Worm (Caenorhabditis elegans) whole organism, L3 larva: Measurements from ENCODE around the gene F32D8.12.
A peak's percentile ranks its signal among the peaks of the same experiment; 100 is the strongest.

Experiments
- R02D3.7 ChIP-seq: fragments of 150-350 bp; optimal IDR thresholded peaks from 2 replicates; lab custom pipeline; 2014; ENCODE audit warnings: missing biosample characterization, missing genetic modification characterization
- ZK546.5 ChIP-seq: sonication (generic microtip); optimal IDR thresholded peaks from 2 replicates; lab custom pipeline; 2017; ENCODE audit warnings: missing biosample characterization, missing genetic modification characterization
- aly-2 ChIP-seq: fragments of 150-350 bp; optimal IDR thresholded peaks from 2 replicates; lab custom pipeline; 2014; ENCODE audit warnings: missing biosample characterization, missing genetic modification characterization
- ama-1 ChIP-seq: fragments of 150-350 bp; optimal IDR thresholded peaks from 2 replicates; lab custom pipeline; 2018
- ceh-16 ChIP-seq: sonication (generic microtip); optimal IDR thresholded peaks from 2 replicates; lab custom pipeline; 2017; ENCODE audit warnings: missing biosample characterization, missing genetic modification characterization
- ceh-28 ChIP-seq: fragments of 150-350 bp; optimal IDR thresholded peaks from 2 replicates; lab custom pipeline; 2014; ENCODE audit warnings: missing biosample characterization, missing genetic modification reagents, missing genetic modification characterization
- ceh-82 ChIP-seq: fragments of 150-350 bp; optimal IDR thresholded peaks from 2 replicates; lab custom pipeline; 2014; ENCODE audit warnings: missing biosample characterization, missing genetic modification characterization
- ceh-9 ChIP-seq: sonication (generic microtip); optimal IDR thresholded peaks from 2 replicates; lab custom pipeline; 2018; ENCODE audit warnings: missing biosample characterization, missing genetic modification characterization
- daf-12 ChIP-seq: fragments of 150-350 bp; optimal IDR thresholded peaks from 2 replicates; lab custom pipeline; 2014; ENCODE audit warnings: missing biosample characterization, missing genetic modification reagents, missing genetic modification characterization
- egl-27 ChIP-seq: sonication (generic microtip); optimal IDR thresholded peaks from 4 replicates; lab custom pipeline; 2017; ENCODE audit warnings: missing biosample characterization, missing genetic modification reagents, missing genetic modification characterization
- egl-5 ChIP-seq: fragments of 150-350 bp; optimal IDR thresholded peaks from 2 replicates; lab custom pipeline; 2017; ENCODE audit warnings: missing biosample characterization, missing genetic modification reagents, missing genetic modification characterization, inconsistent platforms
- elt-1 ChIP-seq: fragments of 150-350 bp; optimal IDR thresholded peaks from 2 replicates; lab custom pipeline; 2014; ENCODE audit warnings: missing biosample characterization, missing genetic modification characterization
- elt-2 ChIP-seq: sonication (generic microtip); optimal IDR thresholded peaks from 2 replicates; lab custom pipeline; 2016; ENCODE audit warnings: missing genetic modification reagents, mild to moderate bottlenecking, missing genetic modification characterization, missing compliant biosample characterization
- elt-3 ChIP-seq, 3 experiments: fragments of 150-350 bp in 1 of 3; sonication (generic microtip) in 2 of 3; optimal IDR thresholded peaks; 2 replicates in 2 of 3; 4 replicates in 1 of 3; lab custom pipeline; 2014 to 2017; ENCODE audit warnings: missing biosample characterization in 3 of 3, missing genetic modification characterization in 3 of 3
- eor-1 ChIP-seq, 2 experiments: fragments of 150-350 bp; optimal IDR thresholded peaks; 2 replicates each; lab custom pipeline; 2014 to 2018; ENCODE audit warnings: missing biosample characterization in 2 of 2, missing genetic modification characterization in 2 of 2
- fkh-10 ChIP-seq: sonication (generic microtip); optimal IDR thresholded peaks from 2 replicates; lab custom pipeline; 2017; ENCODE audit warnings: missing biosample characterization, missing genetic modification reagents, missing genetic modification characterization
- fkh-2 ChIP-seq: fragments of 150-350 bp; optimal IDR thresholded peaks from 2 replicates; lab custom pipeline; 2014; ENCODE audit warnings: missing biosample characterization, missing genetic modification reagents, missing genetic modification characterization
- fos-1 ChIP-seq: fragments of 150-350 bp; optimal IDR thresholded peaks from 2 replicates; lab custom pipeline; 2014; ENCODE audit warnings: missing biosample characterization, missing genetic modification characterization
- hmg-11 ChIP-seq: sonication (generic microtip); optimal IDR thresholded peaks from 2 replicates; lab custom pipeline; 2016; ENCODE audit warnings: missing genetic modification characterization, missing compliant biosample characterization
- jun-1 ChIP-seq: fragments of 150-350 bp; optimal IDR thresholded peaks from 2 replicates; lab custom pipeline; 2014; ENCODE audit warnings: missing biosample characterization, missing genetic modification reagents, missing genetic modification characterization
- lin-15B ChIP-seq: fragments of 150-350 bp; optimal IDR thresholded peaks from 2 replicates; lab custom pipeline; 2014; ENCODE audit warnings: missing biosample characterization, missing genetic modification characterization
- lin-39 ChIP-seq: fragments of 150-350 bp; optimal IDR thresholded peaks from 2 replicates; lab custom pipeline; 2018; ENCODE audit warnings: missing biosample characterization, missing genetic modification reagents, missing genetic modification characterization
- lsy-12 ChIP-seq: sonication (generic microtip); optimal IDR thresholded peaks from 2 replicates; lab custom pipeline; 2016; ENCODE audit warnings: mild to moderate bottlenecking, missing genetic modification characterization, missing compliant biosample characterization
- mdl-1 ChIP-seq: fragments of 150-350 bp; optimal IDR thresholded peaks from 2 replicates; lab custom pipeline; 2014; ENCODE audit warnings: missing biosample characterization, missing genetic modification characterization
- mml-1 ChIP-seq: fragments of 150-350 bp; sonication (generic microtip); optimal IDR thresholded peaks from 3 replicates; lab custom pipeline; 2014; ENCODE audit warnings: missing biosample characterization, missing genetic modification characterization
- nfya-1 ChIP-seq: sonication (generic microtip); optimal IDR thresholded peaks from 2 replicates; lab custom pipeline; 2017; ENCODE audit warnings: missing genetic modification characterization, mild to moderate bottlenecking, missing compliant biosample characterization, antibody characterized with exemption, moderate library complexity; ENCODE audit not compliant: insufficient read depth
- nhr-11 ChIP-seq: fragments of 150-350 bp; optimal IDR thresholded peaks from 2 replicates; lab custom pipeline; 2014; ENCODE audit warnings: missing biosample characterization, missing genetic modification characterization
- nhr-12 ChIP-seq: fragments of 150-350 bp; optimal IDR thresholded peaks from 2 replicates; lab custom pipeline; 2014; ENCODE audit warnings: missing biosample characterization, missing genetic modification characterization
- nhr-23 ChIP-seq: fragments of 150-350 bp; optimal IDR thresholded peaks from 2 replicates; lab custom pipeline; 2014; ENCODE audit warnings: missing biosample characterization, missing genetic modification reagents, missing genetic modification characterization
- nhr-237 ChIP-seq: fragments of 150-350 bp; optimal IDR thresholded peaks from 2 replicates; lab custom pipeline; 2014; ENCODE audit warnings: missing biosample characterization, missing genetic modification characterization
- nhr-25 ChIP-seq: sonication (generic microtip); optimal IDR thresholded peaks from 2 replicates; lab custom pipeline; 2017; ENCODE audit warnings: missing biosample characterization, missing genetic modification characterization
- nhr-28 ChIP-seq: fragments of 150-350 bp; optimal IDR thresholded peaks from 2 replicates; lab custom pipeline; 2014; ENCODE audit warnings: missing biosample characterization, missing genetic modification characterization
- nhr-43 ChIP-seq: sonication (generic microtip); optimal IDR thresholded peaks from 2 replicates; lab custom pipeline; 2016; ENCODE audit warnings: mild to moderate bottlenecking, missing genetic modification characterization, missing compliant biosample characterization; ENCODE audit not compliant: poor library complexity, severe bottlenecking
- nhr-67 ChIP-seq: fragments of 150-350 bp; optimal IDR thresholded peaks from 2 replicates; lab custom pipeline; 2014; ENCODE audit warnings: missing biosample characterization, missing genetic modification characterization
- nhr-76 ChIP-seq: fragments of 150-350 bp; sonication (generic microtip); optimal IDR thresholded peaks from 5 replicates; lab custom pipeline; 2014; ENCODE audit warnings: missing biosample characterization, missing genetic modification characterization
- nhr-77 ChIP-seq: fragments of 150-350 bp; optimal IDR thresholded peaks from 2 replicates; lab custom pipeline; 2014; ENCODE audit warnings: missing biosample characterization, missing genetic modification characterization
- pha-4 ChIP-seq: fragments of 150-350 bp; optimal IDR thresholded peaks from 2 replicates; lab custom pipeline; 2014; ENCODE audit warnings: missing biosample characterization, missing genetic modification reagents, missing genetic modification characterization
- pqm-1 ChIP-seq: fragments of 150-350 bp; optimal IDR thresholded peaks from 2 replicates; lab custom pipeline; 2017; ENCODE audit warnings: missing biosample characterization, missing genetic modification characterization, inconsistent platforms
- sea-2 ChIP-seq: fragments of 150-350 bp; sonication (generic microtip); optimal IDR thresholded peaks from 4 replicates; lab custom pipeline; 2014; ENCODE audit warnings: missing biosample characterization, missing genetic modification reagents, missing genetic modification characterization
- skn-1 ChIP-seq: fragments of 150-350 bp; optimal IDR thresholded peaks from 2 replicates; lab custom pipeline; 2014; ENCODE audit warnings: missing biosample characterization, missing genetic modification characterization
- snpc-4 ChIP-seq: fragments of 150-350 bp; optimal IDR thresholded peaks from 2 replicates; lab custom pipeline; 2014; ENCODE audit warnings: missing biosample characterization, missing genetic modification characterization
- tbx-2 ChIP-seq: sonication (generic microtip); optimal IDR thresholded peaks from 2 replicates; lab custom pipeline; 2016; ENCODE audit warnings: mild to moderate bottlenecking, missing genetic modification characterization, missing compliant biosample characterization
- unc-39 ChIP-seq: sonication (generic microtip); optimal IDR thresholded peaks from 4 replicates; lab custom pipeline; 2017; ENCODE audit warnings: missing biosample characterization, missing genetic modification characterization
- unc-62 ChIP-seq: fragments of 150-350 bp; sonication (generic microtip); optimal IDR thresholded peaks from 4 replicates; lab custom pipeline; 2014; ENCODE audit warnings: missing biosample characterization, missing genetic modification reagents, missing genetic modification characterization
- zag-1 ChIP-seq: fragments of 150-350 bp; optimal IDR thresholded peaks from 2 replicates; lab custom pipeline; 2014; ENCODE audit warnings: missing biosample characterization, missing genetic modification characterization
- ztf-11 ChIP-seq: fragments of 150-350 bp; optimal IDR thresholded peaks from 2 replicates; lab custom pipeline; 2014; ENCODE audit warnings: missing biosample characterization, missing genetic modification characterization
- ztf-4 ChIP-seq: fragments of 150-350 bp; optimal IDR thresholded peaks from 2 replicates; lab custom pipeline; 2014; ENCODE audit warnings: missing biosample characterization, missing genetic modification characterization

F32D8.12 gene

ce11 chrV:10858340-10858739 lies 32.5 kb downstream of the F32D8.12 start:
- TF ChIP-seq jun-1 (tag; lab: Kevin White, UChicago) (peak; percentile 31), zag-1 (peak; percentile 66), egl-5 (peak; percentile 88), nhr-28 (tag; lab: Kevin White, UChicago) (no peak), ztf-11 (tag; lab: Kevin White, UChicago) (no peak), daf-12 (tag; lab: Kevin White, UChicago) (no peak), ztf-4 (tag; lab: Kevin White, UChicago) (peak; percentile 35), elt-2 (tag; lab: Kevin White, UChicago) (peak; percentile 36), nhr-237 (tag; lab: Kevin White, UChicago) (no peak), unc-62 (GFP tag; lab: Kevin White, UChicago) (no peak), lsy-12 (tag; lab: Kevin White, UChicago) (peak; percentile 59), unc-39 (tag; lab: Kevin White, UChicago) (no peak), ceh-82 (no peak), ZK546.5 (no peak), ceh-9 (tag; lab: Kevin White, UChicago) (no peak), R02D3.7 (tag; lab: Kevin White, UChicago) (no peak), pqm-1 (tag; lab: Kevin White, UChicago) (no peak), nhr-77 (tag; lab: Kevin White, UChicago) (no peak), nhr-25 (tag; lab: Kevin White, UChicago) (no peak), lin-39 (tag; lab: Kevin White, UChicago) (peak; percentile 87), aly-2 (no peak), ama-1 (peak; percentile 52), lin-15B (tag; lab: Kevin White, UChicago) (no peak), elt-3 (tag; optimal IDR thresholded peaks at IDR 0.05; lab: Kevin White, UChicago) (no peak), nhr-43 (tag; lab: Kevin White, UChicago) (peak; percentile 65), skn-1 (tag; lab: Kevin White, UChicago) (peak; percentile 19), nfya-1 (tag; lab: Kevin White, UChicago) (peak; percentile 85), eor-1 (tag; optimal IDR thresholded peaks at IDR 0.05; lab: Kevin White, UChicago) (no peak), fkh-10 (GFP tag; lab: Kevin White, UChicago) (peak; percentile 59), fkh-2 (no peak), tbx-2 (tag; lab: Kevin White, UChicago) (peak; percentile 77), pha-4 (peak; percentile 59), sea-2 (GFP tag; lab: Kevin White, UChicago) (no peak), fos-1 (no peak), snpc-4 (tag; lab: Kevin White, UChicago) (peak; percentile 2), egl-27 (tag; lab: Kevin White, UChicago) (peak; percentile 62), nhr-76 (tag; lab: Kevin White, UChicago) (no peak), nhr-23 (peak; percentile 56), nhr-12 (tag; lab: Kevin White, UChicago) (no peak), ceh-28 (tag; lab: Kevin White, UChicago) (peak; percentile 52), mdl-1 (peak; percentile 71), nhr-67 (tag; lab: Kevin White, UChicago) (no peak), ceh-16 (tag; lab: Kevin White, UChicago) (no peak), elt-1 (tag; lab: Kevin White, UChicago) (no peak), nhr-11 (peak; percentile 63), hmg-11 (tag; lab: Kevin White, UChicago) (peak; percentile 69), mml-1 (no peak)
